Worm (Caenorhabditis elegans) whole organism, early embryonic: ENCODE data around the gene C09G9.3.

Experiments
- ceh-13 ChIP-seq: fragments of 200-800 bp; sonication (Bioruptor generic); optimal IDR thresholded peaks from 2 replicates; lab custom pipeline; 2018; ENCODE audit warnings: mild to moderate bottlenecking, missing genetic modification characterization, missing compliant biosample characterization
- ceh-36 ChIP-seq: sonication (generic microtip); optimal IDR thresholded peaks from 2 replicates; lab custom pipeline; 2016; ENCODE audit warnings: missing genetic modification characterization, inconsistent platforms, missing compliant biosample characterization
- flt-1 ChIP-seq: fragments of 200-800 bp; sonication (Bioruptor generic); IDR thresholded peaks from 2 replicates; pipeline ENCODE4 v1.3.6; 2022; ENCODE audit warnings: missing genetic modification characterization, missing compliant biosample characterization

DNA sequence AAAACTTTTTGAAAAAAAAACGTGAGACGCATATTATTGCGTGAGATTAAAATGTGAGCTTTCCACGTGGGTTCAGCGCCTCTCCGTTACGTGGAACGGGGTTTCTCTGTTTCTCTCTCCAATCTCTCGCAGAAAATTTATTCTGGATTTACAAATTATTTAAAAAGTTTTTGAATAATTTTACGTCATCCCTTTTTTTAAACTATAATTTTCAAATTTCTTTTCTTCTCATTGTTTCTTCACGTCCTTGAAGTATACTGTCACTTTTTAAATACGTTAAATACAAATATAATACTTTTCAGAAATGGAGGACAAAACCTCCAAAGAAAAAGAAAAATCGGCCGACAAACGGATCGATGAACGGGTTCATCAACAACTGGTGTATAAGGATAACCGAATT lies 45.4 kb downstream of the C09G9.3 start, which contains the start of gene T28C6.7:
- TF ChIP-seq flt-1 (GFP tag; lab: Robert Waterston, UW) (no peak), ceh-13 (GFP tag; lab: Kevin White, UChicago) (no peak), ceh-36 (no peak)
